Fruit fly (Drosophila melanogaster) whole organism, prepupa: ENCODE data around the gene nkt.

ENCODE experiments used
- Blimp-1 ChIP-seq: fragments of 200-800 bp; sonication (Bioruptor generic); optimal IDR thresholded peaks from 3 replicates; lab custom pipeline; 2017; ENCODE audit warnings: missing biosample characterization, missing genetic modification characterization, mild to moderate bottlenecking, moderate library complexity, missing genetic modification reagents
- CG10669 ChIP-seq: fragments of 200-800 bp; sonication (Bioruptor generic); optimal IDR thresholded peaks from 3 replicates; lab custom pipeline; 2018; ENCODE audit warnings: missing biosample characterization, mild to moderate bottlenecking, missing genetic modification characterization, moderate library complexity
- CG15336 ChIP-seq: fragments of 200-800 bp; sonication (Bioruptor generic); IDR thresholded peaks from 2 replicates; pipeline ENCODE4 v1.3.6; 2022; ENCODE audit warnings: missing biosample characterization, missing genetic modification characterization
- CG16779 ChIP-seq: fragments of 200-800 bp; sonication (Bioruptor generic); optimal IDR thresholded peaks from 3 replicates; lab custom pipeline; 2017; ENCODE audit warnings: missing biosample characterization, mild to moderate bottlenecking, missing genetic modification characterization
- CG3032 ChIP-seq: fragments of 200-800 bp; optimal IDR thresholded peaks from 2 replicates; lab custom pipeline; 2019; ENCODE audit warnings: missing biosample characterization, mild to moderate bottlenecking, missing genetic modification characterization, moderate library complexity
- CG31627 ChIP-seq: fragments of 200-800 bp; sonication (Bioruptor generic); optimal IDR thresholded peaks from 3 replicates; lab custom pipeline; 2016; ENCODE audit warnings: missing biosample characterization, missing genetic modification characterization
- CG3919 ChIP-seq: fragments of 200-800 bp; sonication (Bioruptor generic); optimal IDR thresholded peaks from 3 replicates; lab custom pipeline; 2016; ENCODE audit warnings: missing biosample characterization, missing genetic modification characterization
- CG6163 ChIP-seq: fragments of 200-800 bp; sonication (Bioruptor generic); IDR thresholded peaks from 3 replicates; pipeline ENCODE4 v1.3.6; 2022; ENCODE audit warnings: missing biosample characterization, missing genetic modification characterization
- CG6854 ChIP-seq: fragments of 200-800 bp; sonication (Bioruptor generic); optimal IDR thresholded peaks from 2 replicates; lab custom pipeline; 2017; ENCODE audit warnings: missing biosample characterization, mild to moderate bottlenecking, missing genetic modification characterization
- CG8119 ChIP-seq: fragments of 200-800 bp; sonication (Bioruptor generic); IDR thresholded peaks from 3 replicates; pipeline ENCODE4 v1.3.6; 2022; ENCODE audit warnings: missing biosample characterization, missing genetic modification characterization
- CG8319 ChIP-seq: fragments of 200-800 bp; sonication (Bioruptor generic); optimal IDR thresholded peaks from 3 replicates; lab custom pipeline; 2016; ENCODE audit warnings: missing biosample characterization, missing genetic modification characterization
- CG9139 ChIP-seq: fragments of 200-800 bp; sonication (Bioruptor generic); optimal IDR thresholded peaks from 3 replicates; lab custom pipeline; 2017; ENCODE audit warnings: missing biosample characterization, mild to moderate bottlenecking, missing genetic modification characterization
- Eip75B ChIP-seq: fragments of 200-800 bp; sonication (Bioruptor generic); optimal IDR thresholded peaks from 3 replicates; lab custom pipeline; 2016; ENCODE audit warnings: missing biosample characterization, missing genetic modification characterization
- Eip78C ChIP-seq: fragments of 200-800 bp; sonication (Bioruptor generic); peaks from one replicate; lab custom pipeline; 2016; ENCODE audit warnings: missing biosample characterization, missing genetic modification characterization
- Eip93F ChIP-seq: fragments of 200-800 bp; sonication (Bioruptor generic); optimal IDR thresholded peaks from 2 replicates; lab custom pipeline; 2016; ENCODE audit warnings: missing biosample characterization, mild to moderate bottlenecking, missing genetic modification characterization
- Hr38 ChIP-seq: sonication (Bioruptor generic); optimal IDR thresholded peaks from 2 replicates; lab custom pipeline; 2016; ENCODE audit warnings: missing biosample characterization, missing genetic modification characterization
- Hr39 ChIP-seq: fragments of 200-800 bp; sonication (Bioruptor generic); optimal IDR thresholded peaks from 2 replicates; lab custom pipeline; 2016; ENCODE audit warnings: missing biosample characterization, missing genetic modification characterization
- Lpt ChIP-seq: fragments of 200-800 bp; sonication (Bioruptor generic); optimal IDR thresholded peaks from 3 replicates; lab custom pipeline; 2016; ENCODE audit warnings: missing biosample characterization, missing genetic modification characterization
- OdsH ChIP-seq: fragments of 200-800 bp; sonication (Bioruptor generic); optimal IDR thresholded peaks from 3 replicates; lab custom pipeline; 2016; ENCODE audit warnings: missing biosample characterization, missing genetic modification characterization
- Sox102F ChIP-seq: fragments of 200-800 bp; sonication (Bioruptor generic); optimal IDR thresholded peaks from 2 replicates; lab custom pipeline; 2016; ENCODE audit warnings: missing biosample characterization, mild to moderate bottlenecking, missing genetic modification characterization
- Sox14 ChIP-seq: fragments of 200-800 bp; sonication (Bioruptor generic); optimal IDR thresholded peaks from 3 replicates; lab custom pipeline; 2016; ENCODE audit warnings: missing biosample characterization, missing genetic modification characterization
- acj6 ChIP-seq: fragments of 200-800 bp; sonication (Bioruptor generic); optimal IDR thresholded peaks from 3 replicates; lab custom pipeline; 2016; ENCODE audit warnings: missing biosample characterization, missing genetic modification characterization
- cyc ChIP-seq: fragments of 200-800 bp; sonication (Bioruptor generic); optimal IDR thresholded peaks from 3 replicates; lab custom pipeline; 2016; ENCODE audit warnings: missing biosample characterization, missing genetic modification characterization
- dac ChIP-seq: fragments of 200-800 bp; sonication (Bioruptor generic); optimal IDR thresholded peaks from 2 replicates; lab custom pipeline; 2017; ENCODE audit warnings: missing biosample characterization, mild to moderate bottlenecking, missing genetic modification characterization
- dsx ChIP-seq: fragments of 200-800 bp; optimal IDR thresholded peaks from 3 replicates; lab custom pipeline; 2019; ENCODE audit warnings: missing biosample characterization, mild to moderate bottlenecking, missing genetic modification characterization, moderate library complexity; ENCODE audit not compliant: poor library complexity, severe bottlenecking
- eg ChIP-seq: fragments of 200-800 bp; sonication (Bioruptor generic); IDR thresholded peaks from 3 replicates; pipeline ENCODE4 v1.3.6; 2022; ENCODE audit warnings: missing biosample characterization, missing genetic modification characterization
- esn ChIP-seq: fragments of 200-800 bp; sonication (Bioruptor generic); optimal IDR thresholded peaks from 2 replicates; lab custom pipeline; 2016; ENCODE audit warnings: missing biosample characterization, mild to moderate bottlenecking, missing genetic modification characterization, moderate library complexity
- fd85E ChIP-seq: fragments of 200-800 bp; sonication (Bioruptor generic); optimal IDR thresholded peaks from 3 replicates; lab custom pipeline; 2016; ENCODE audit warnings: missing biosample characterization, missing genetic modification characterization
- lz ChIP-seq: fragments of 200-800 bp; sonication (Bioruptor generic); optimal IDR thresholded peaks from 3 replicates; lab custom pipeline; 2016; ENCODE audit warnings: missing biosample characterization, missing genetic modification characterization
- salr ChIP-seq, 2 experiments: fragments of 200-800 bp; sonication (Bioruptor generic); optimal IDR thresholded peaks; 3 replicates each; lab custom pipeline; 2016 to 2018; ENCODE audit warnings: missing biosample characterization in 2 of 2, missing genetic modification characterization in 2 of 2, mild to moderate bottlenecking in 1 of 2
- spab ChIP-seq: fragments of 200-800 bp; sonication (Bioruptor generic); optimal IDR thresholded peaks from 2 replicates; lab custom pipeline; 2017; ENCODE audit warnings: missing biosample characterization, mild to moderate bottlenecking, missing genetic modification characterization, missing genetic modification reagents
- ss ChIP-seq, 2 experiments: fragments of 200-800 bp; sonication (Bioruptor generic); optimal IDR thresholded peaks; 2 replicates in 1 of 2; 3 replicates in 1 of 2; lab custom pipeline; 2017 to 2018; ENCODE audit warnings: mild to moderate bottlenecking in 2 of 2, missing biosample characterization in 2 of 2, missing genetic modification characterization in 2 of 2, moderate library complexity in 1 of 2
- svp ChIP-seq: fragments of 200-800 bp; sonication (Bioruptor generic); peaks from one replicate; lab custom pipeline; 2016; ENCODE audit warnings: missing biosample characterization, missing genetic modification characterization
- topi ChIP-seq: fragments of 200-800 bp; sonication (Bioruptor generic); optimal IDR thresholded peaks from 3 replicates; lab custom pipeline; 2016; ENCODE audit warnings: missing biosample characterization, missing genetic modification characterization
- vri ChIP-seq: fragments of 200-800 bp; sonication (Bioruptor generic); optimal IDR thresholded peaks from 3 replicates; lab custom pipeline; 2016; ENCODE audit warnings: missing biosample characterization, mild to moderate bottlenecking, missing genetic modification characterization

The nkt gene

DNA sequence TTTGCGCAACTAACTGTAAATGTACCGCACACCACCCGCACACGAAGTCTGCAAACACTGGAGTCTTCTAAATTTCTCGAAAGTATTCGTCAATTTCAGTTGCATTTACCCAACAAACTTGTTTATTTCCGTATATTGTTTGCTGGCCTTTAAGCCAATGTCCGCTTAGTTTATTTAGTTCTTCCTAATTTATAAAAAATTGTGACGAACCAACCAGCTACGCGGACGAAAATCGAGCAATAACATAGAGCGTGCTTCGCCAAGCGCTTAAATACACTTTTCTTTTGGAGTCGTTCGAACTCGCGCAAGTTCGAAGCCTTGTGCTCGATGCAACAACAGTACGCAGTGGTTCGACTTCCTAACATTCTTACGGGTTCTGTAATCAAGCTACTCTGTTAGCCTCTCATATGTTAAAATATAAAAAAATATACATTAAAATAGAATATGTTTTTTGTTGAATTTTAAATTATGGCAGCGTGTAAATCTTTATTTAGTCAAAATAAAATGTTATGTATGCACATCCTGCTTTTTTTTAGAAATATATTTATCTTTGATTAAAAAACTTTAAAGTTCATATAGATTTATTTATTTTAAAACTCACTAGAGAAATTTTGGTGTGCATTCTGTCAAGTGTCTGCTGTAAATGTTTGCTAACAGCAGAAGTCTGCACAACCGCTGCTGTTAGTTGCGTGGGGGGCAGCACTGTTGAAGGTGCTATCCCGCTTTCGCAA lies 3.7 kb upstream of the nkt start, which contains the start of gene GlcAT-P (continued):
- peak; percentile 6 for TF ChIP-seq CG16779 (tag; lab: Kevin White, UChicago)
- TF ChIP-seq salr (GFP tag; optimal IDR thresholded peaks at IDR 0.05; lab: Kevin White, UChicago), result peak in 1 of 2 experiments; percentile 65
- peak; percentile 61 for TF ChIP-seq CG3919 (GFP tag; lab: Kevin White, UChicago)
- no peak for TF ChIP-seq vri (GFP tag; lab: Kevin White, UChicago)
- TF ChIP-seq topi (GFP tag; lab: Kevin White, UChicago), result peak; percentile 22
- peak; percentile 62 for TF ChIP-seq OdsH
- TF ChIP-seq CG8319 (GFP tag; lab: Kevin White, UChicago), result no peak
- peak; percentile 72 for TF ChIP-seq dsx (GFP tag; lab: Kevin White, UChicago)

DNA sequence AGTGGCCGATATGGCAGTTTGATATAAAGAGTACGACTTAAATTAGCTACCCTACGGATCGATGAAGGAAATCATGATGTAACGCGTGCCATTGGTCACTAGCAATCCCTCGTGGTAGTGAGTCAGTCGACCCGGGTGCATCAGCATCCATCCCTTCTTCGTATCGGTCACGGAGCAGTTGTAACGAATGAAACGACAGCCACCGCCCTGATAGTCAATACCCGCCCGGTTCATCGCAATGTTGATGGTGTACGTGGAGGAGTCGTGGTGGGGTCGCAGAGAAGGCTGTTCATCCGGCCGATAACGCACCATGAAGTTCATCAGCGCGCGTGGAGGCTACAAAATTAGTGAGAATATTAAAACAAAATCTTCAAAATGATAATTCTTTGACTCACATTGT lies 2.8 kb upstream of the nkt start:
- TF ChIP-seq svp (GFP tag; lab: Kevin White, UChicago) (peak; percentile 52), Sox102F (GFP tag; lab: Kevin White, UChicago) (no peak)

DNA sequence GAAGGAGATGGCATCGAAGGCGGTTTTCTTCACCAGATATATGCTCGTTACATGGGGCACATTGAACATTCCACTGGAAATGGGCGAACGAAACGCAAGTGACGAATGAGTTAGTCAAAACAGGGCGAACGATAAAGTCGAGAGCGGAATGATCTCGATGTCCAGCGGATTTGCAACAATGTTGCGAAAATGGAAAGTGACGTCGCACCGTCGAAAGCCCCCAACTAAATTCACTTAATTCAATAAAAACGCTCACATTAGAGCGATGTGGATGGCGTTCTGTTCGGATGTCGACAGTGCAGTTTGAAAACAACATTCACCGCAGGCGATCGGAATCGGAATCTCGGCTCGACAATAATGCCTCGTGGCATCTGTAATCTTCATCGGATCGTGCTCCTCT lies 1.8 kb upstream of the nkt start, which contains the start of gene CG7607:
TSS of gene CG7607 (plus strand) at position 301 of the 400 bp plus-strand sequence.
- TF ChIP-seq Blimp-1 (GFP tag; lab: Kevin White, UChicago) (no peak), dsx (GFP tag; lab: Kevin White, UChicago) (peak; percentile 35)

DNA sequence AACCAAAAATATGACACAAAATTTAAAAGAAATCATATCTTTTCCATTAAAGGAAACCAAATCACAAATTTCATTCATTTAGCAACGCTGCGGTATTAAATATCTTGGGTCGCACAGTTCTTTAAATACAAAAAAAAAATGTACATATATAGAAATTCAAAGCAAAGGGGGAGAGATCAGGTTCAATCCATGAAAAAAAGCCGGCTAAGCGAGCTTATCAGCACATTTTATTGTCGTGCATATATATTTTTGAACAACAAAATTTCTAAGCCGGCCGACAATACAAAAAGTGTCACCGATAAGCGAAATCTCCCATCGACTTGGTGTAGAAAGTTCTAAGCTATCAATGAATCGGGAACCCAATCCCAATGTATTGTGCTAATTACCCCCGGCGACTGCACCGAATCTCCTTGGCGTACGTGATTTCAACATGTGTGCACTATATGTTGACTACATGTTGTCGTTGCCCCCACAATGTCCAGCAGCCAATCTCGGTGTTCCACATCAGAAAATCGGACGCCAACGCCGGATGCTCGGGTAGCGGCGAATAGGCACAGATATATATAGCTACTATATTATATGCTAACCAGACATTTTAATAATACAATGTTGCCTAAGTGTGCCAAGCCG lies 2.8 kb downstream of the nkt start:
- TF ChIP-seq Blimp-1 (GFP tag; lab: Kevin White, UChicago) (no peak), Hr39 (GFP tag; lab: Kevin White, UChicago) (no peak), fd85E (GFP tag; lab: Kevin White, UChicago) (no peak), dsx (GFP tag; lab: Kevin White, UChicago) (peak; percentile 78), CG15336 (GFP tag; lab: Robert Waterston, UW) (no peak), Eip93F (no peak), CG10669 (GFP tag; lab: Kevin White, UChicago) (no peak), CG9139 (GFP tag; lab: Kevin White, UChicago) (no peak)

DNA sequence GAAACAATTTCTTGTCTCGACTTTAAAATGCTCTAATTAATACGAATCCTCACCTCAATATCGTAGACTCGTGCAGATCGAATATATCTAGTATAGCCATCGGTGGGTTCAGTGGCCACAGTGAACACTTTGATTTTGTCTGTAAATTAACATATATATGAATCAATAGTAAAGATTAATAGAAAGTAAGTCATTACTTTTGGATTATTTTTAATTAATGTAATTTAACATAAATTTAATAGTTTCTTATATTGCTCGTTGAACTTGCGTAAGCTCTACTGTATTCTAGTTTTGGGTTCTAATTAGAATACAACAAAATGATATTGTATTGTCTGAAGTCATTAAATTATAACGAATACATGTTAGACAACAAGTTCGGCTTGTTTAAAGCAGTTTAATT lies 3.7 kb downstream of the nkt start:
- no peak for TF ChIP-seq Lpt (GFP tag; lab: Kevin White, UChicago)
- TF ChIP-seq esn (GFP tag; lab: Kevin White, UChicago), result no peak
- TF ChIP-seq CG15336 (GFP tag; lab: Robert Waterston, UW), result peak; percentile 18; the same call in 1 of the 2 replicates
- 0 out of 3 replicates have a peak, but pooled peaks have one; percentile 20 for TF ChIP-seq CG8119 (GFP tag; lab: Robert Waterston, UW)
- TF ChIP-seq CG6854, result no peak
- no peak for TF ChIP-seq CG31627
- no peak for TF ChIP-seq Hr39 (GFP tag; lab: Kevin White, UChicago)
- TF ChIP-seq eg (GFP tag; lab: Robert Waterston, UW), result 0 out of 3 replicates have a peak, but pooled peaks have one; percentile 11
- no peak for TF ChIP-seq CG3032

DNA sequence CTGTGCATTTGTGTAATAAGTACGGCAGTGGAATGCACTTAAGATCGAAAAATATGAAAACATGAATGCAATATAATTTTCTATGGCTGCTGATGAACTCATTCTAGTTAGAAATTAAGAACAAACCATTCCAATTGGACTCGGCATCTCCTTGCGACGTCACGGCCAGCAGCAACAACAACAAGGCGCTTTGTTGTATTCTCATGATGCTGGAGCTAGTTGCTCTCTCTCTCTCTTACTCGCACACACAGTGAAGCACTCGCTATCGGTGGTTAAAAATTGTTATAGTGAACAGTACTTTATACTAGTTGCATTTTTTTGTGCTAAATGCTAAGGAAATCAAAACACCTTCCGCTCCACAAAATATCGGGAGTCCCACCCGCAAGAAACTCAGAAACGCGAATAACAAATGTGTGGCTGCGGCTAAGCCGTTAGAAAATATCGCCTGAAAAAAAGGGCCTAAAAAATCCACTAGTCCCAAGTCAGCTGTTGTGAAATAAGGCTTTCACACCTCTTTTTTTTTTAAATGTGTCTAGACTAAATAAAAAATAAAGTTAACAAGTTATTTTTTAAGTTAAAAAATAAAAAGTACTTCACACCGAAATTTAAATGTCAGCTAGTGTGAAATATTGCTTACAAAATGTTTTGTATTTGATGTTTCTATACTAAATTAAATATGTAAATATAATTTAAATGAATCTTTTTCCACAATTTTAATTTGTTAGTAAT lies 4.6 kb downstream of the nkt start, which contains the start of gene Plod:
TSS of gene Plod (minus strand) at position 409 of the 729 bp plus-strand sequence.
- no peak for TF ChIP-seq Blimp-1 (GFP tag; lab: Kevin White, UChicago)
- TF ChIP-seq spab (GFP tag; lab: Kevin White, UChicago), result no peak
- TF ChIP-seq cyc, result peak; percentile 9
- TF ChIP-seq ss (GFP tag; optimal IDR thresholded peaks at IDR 0.05; lab: Kevin White, UChicago), result peak in 1 of 2 experiments; percentile 35
- TF ChIP-seq Sox14, result peak; percentile 31
- peak; percentile 56 for TF ChIP-seq CG6854
- peak; percentile 19 for TF ChIP-seq CG31627
- TF ChIP-seq eg (GFP tag; lab: Robert Waterston, UW), result peak; percentile 65; the same call in 2 of the 3 replicates
- peak; percentile 8 for TF ChIP-seq Eip75B (GFP tag; lab: Kevin White, UChicago)
- TF ChIP-seq lz (GFP tag; lab: Kevin White, UChicago), result peak; percentile 47
- TF ChIP-seq CG15336 (GFP tag; lab: Robert Waterston, UW), result peak; percentile 30; the same call in 1 of the 2 replicates
- peak; percentile 67 for TF ChIP-seq Eip78C (GFP tag; lab: Kevin White, UChicago)
- no peak for TF ChIP-seq dac (GFP tag; lab: Kevin White, UChicago)
- TF ChIP-seq esn (GFP tag; lab: Kevin White, UChicago), result peak; percentile 31
- TF ChIP-seq Hr38 (GFP tag; lab: Kevin White, UChicago), result no peak
- TF ChIP-seq CG8119 (GFP tag; lab: Robert Waterston, UW), result peak; percentile 37
- TF ChIP-seq CG3919 (GFP tag; lab: Kevin White, UChicago), result peak; percentile 28
- peak; percentile 7 for TF ChIP-seq acj6 (GFP tag; lab: Kevin White, UChicago)
- peak; percentile 36 for TF ChIP-seq Eip93F
- peak; percentile 55; the same call in 2 of the 3 replicates for TF ChIP-seq CG6163 (GFP tag; lab: Robert Waterston, UW)
- TF ChIP-seq vri (GFP tag; lab: Kevin White, UChicago), result no peak
